Worm (Caenorhabditis elegans) whole organism, late embryonic: ENCODE results near the gene ZK328.6.

Experiments used
- T23F11.4 ChIP-seq: fragments of 200-800 bp; sonication (Bioruptor generic); optimal IDR thresholded peaks from 2 replicates; lab custom pipeline; 2018; ENCODE audit warnings: mild to moderate bottlenecking, missing genetic modification characterization, missing compliant biosample characterization
- ama-1 ChIP-seq: fragments of 150-350 bp; optimal IDR thresholded peaks from 2 replicates; lab custom pipeline; 2014
- ceh-30 ChIP-seq: fragments of 150-350 bp; optimal IDR thresholded peaks from 2 replicates; lab custom pipeline; 2014; ENCODE audit warnings: missing biosample characterization, missing genetic modification characterization
- ets-4 ChIP-seq: sonication (generic microtip); optimal IDR thresholded peaks from 2 replicates; lab custom pipeline; 2016; ENCODE audit warnings: missing genetic modification characterization, missing compliant biosample characterization
- nfya-1 ChIP-seq: sonication (generic microtip); optimal IDR thresholded peaks from 2 replicates; lab custom pipeline; 2017; ENCODE audit warnings: missing genetic modification characterization, mild to moderate bottlenecking, missing compliant biosample characterization, antibody characterized with exemption, moderate library complexity

ce11 chrIII:6030483-6030882 is at the start of gene ZK328.6:
- no peak for TF ChIP-seq ama-1
- TF ChIP-seq T23F11.4 (GFP tag; lab: Kevin White, UChicago) = no peak
- no peak for TF ChIP-seq nfya-1 (tag; lab: Kevin White, UChicago)
- no peak for TF ChIP-seq ceh-30 (tag; lab: Kevin White, UChicago)
- no peak for TF ChIP-seq ets-4 (tag; lab: Kevin White, UChicago)
